Fruit fly (Drosophila melanogaster): ENCODE data around the gene Toll-4.

Gene Toll-4

DNA sequence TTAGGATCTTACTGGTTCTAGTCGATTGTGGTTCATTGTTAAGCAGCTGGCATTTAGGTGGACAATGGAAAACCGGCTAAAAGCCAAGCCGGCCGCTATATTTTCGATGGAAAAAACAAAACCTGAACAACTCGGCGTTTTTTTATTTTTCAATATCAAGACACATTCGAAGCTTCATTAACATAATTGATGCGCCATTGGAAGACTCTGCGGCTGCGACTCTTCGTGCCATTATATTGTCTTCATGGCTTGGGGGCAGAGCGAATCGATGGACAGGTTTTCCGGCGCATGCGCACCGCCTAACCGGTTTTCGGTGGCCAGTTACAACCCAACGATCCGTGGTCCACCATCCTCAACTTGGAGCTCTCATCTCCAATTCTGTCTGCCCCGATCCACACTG, 52.8 kb downstream of the Toll-4 start:
- TF ChIP-seq Myc (optimal IDR thresholded peaks at IDR 0.05) (no peak), Vsx2 (GFP tag; optimal IDR thresholded peaks at IDR 0.05; ENCODE audit: partially characterized antibody) (peak; percentile 21)
